Fruit fly (Drosophila melanogaster) whole organism, adult: ENCODE data around the gene CG12213.
"Not testable (repeated sequence)": the region's sequence is repeated elsewhere in the genome, so short reads cannot be mapped to it uniquely, and the experiment has no call there.

Experiments
- CG11617 ChIP-seq: fragments of 200-800 bp; sonication (Bioruptor generic); optimal IDR thresholded peaks from 2 replicates; lab custom pipeline; 2017; ENCODE audit warnings: mild to moderate bottlenecking, missing biosample characterization, missing genetic modification reagents, missing genetic modification characterization
- CG1620 ChIP-seq: fragments of 200-800 bp; sonication (Bioruptor generic); optimal IDR thresholded peaks from 2 replicates; lab custom pipeline; 2016; ENCODE audit warnings: missing biosample characterization, missing genetic modification characterization
- CG33017 ChIP-seq: fragments of 200-800 bp; sonication (Bioruptor generic); optimal IDR thresholded peaks from 2 replicates; lab custom pipeline; 2018; ENCODE audit warnings: missing biosample characterization, mild to moderate bottlenecking, missing genetic modification characterization, moderate library complexity
- CG7101 ChIP-seq: fragments of 200-800 bp; sonication (Bioruptor generic); optimal IDR thresholded peaks from 2 replicates; lab custom pipeline; 2018; ENCODE audit warnings: missing biosample characterization, mild to moderate bottlenecking, missing genetic modification characterization, moderate library complexity
- bab1 ChIP-seq: fragments of 200-800 bp; sonication (Bioruptor generic); optimal IDR thresholded peaks from 3 replicates; lab custom pipeline; 2019; ENCODE audit warnings: missing biosample characterization, mild to moderate bottlenecking, missing genetic modification characterization, moderate library complexity
- cnc ChIP-seq, 2 experiments: fragments of >200 bp; optimal IDR thresholded peaks; 2 replicates each; lab custom pipeline; 2017
- ovo ChIP-seq: fragments of 200-800 bp; sonication (Bioruptor generic); optimal IDR thresholded peaks from 2 replicates; lab custom pipeline; 2016; ENCODE audit warnings: missing biosample characterization, missing genetic modification characterization

dm6 chr3R:11958235-11958634, 9.3 kb downstream of the CG12213 start, which contains the start of gene Hsp70Ab:
- not testable (repeated sequence) for TF ChIP-seq CG33017 (tag; lab: Kevin White, UChicago); cnc (optimal IDR thresholded peaks at IDR 0.05; lab: Kevin White, UChicago); CG7101; CG11617 (GFP tag; lab: Kevin White, UChicago); ovo (GFP tag; lab: Kevin White, UChicago); CG1620; bab1 (GFP tag; lab: Kevin White, UChicago)
